Fruit fly (Drosophila melanogaster): ENCODE measurements around the gene noc.

Gene noc

DNA sequence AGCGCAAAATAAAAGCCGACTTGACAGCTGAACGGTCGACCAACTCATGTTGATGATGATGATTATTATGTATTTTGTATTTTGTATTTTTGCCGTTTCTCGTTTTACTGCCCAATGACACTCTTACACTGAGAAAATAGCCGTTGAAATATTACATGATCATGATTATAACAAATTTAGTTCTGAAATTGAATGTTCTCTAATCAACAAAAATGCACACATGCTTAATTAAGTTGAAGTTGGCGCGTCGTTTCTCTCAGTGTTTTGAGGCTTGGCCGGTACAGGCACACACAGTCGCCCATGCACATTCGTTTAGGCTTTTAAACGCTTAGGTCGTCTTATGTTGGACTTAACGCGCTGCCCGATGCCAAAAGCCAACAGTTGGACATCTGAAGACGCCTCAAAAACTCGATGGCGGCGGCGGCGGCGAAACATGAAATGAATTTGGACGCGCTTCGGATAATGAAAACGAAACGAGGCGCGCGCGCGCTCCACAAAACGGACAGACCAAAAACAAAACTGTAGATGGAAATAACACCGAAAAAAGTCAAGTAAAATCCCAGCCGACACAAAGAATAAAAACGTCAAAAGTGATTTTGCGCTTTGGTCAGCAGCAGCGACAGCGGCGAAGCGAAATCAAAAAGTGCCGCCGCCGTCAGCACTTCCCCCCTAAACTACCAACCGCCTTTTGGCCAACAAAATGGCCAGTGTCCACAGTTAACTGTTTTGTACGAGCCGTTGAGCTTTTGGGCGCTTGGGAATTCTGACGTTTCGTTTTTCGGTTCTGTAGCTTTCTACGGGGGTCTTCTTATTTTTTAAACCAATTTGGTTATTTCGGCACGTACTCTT lies 12.1 kb downstream of the noc start (continued):
- TF ChIP-seq mirr (GFP tag; optimal IDR thresholded peaks at IDR 0.05) = peak; percentile 84
- peak; percentile 51 for TF ChIP-seq Hey (tag; optimal IDR thresholded peaks at IDR 0.05)
- TF ChIP-seq Awh (GFP tag; IDR thresholded peaks at IDR 0.05) = peak; percentile 96
- TF ChIP-seq Atf3 (GFP tag; optimal IDR thresholded peaks at IDR 0.05) = peak; percentile 88
- peak; percentile 72 for TF ChIP-seq CG10543 (GFP tag; optimal IDR thresholded peaks at IDR 0.05)
- TF ChIP-seq slou (GFP tag; optimal IDR thresholded peaks at IDR 0.05) = peak; percentile 78
- TF ChIP-seq az2 (GFP tag; optimal IDR thresholded peaks at IDR 0.05) = peak; percentile 92
- peak; percentile 78 for TF ChIP-seq CG11696 (GFP tag; IDR thresholded peaks at IDR 0.05)
- TF ChIP-seq cas (GFP tag; IDR thresholded peaks at IDR 0.05) = peak; percentile 62; the same call in 1 of the 2 replicates
- peak; percentile 80; the same call in 2 of the 3 replicates for TF ChIP-seq CG11093 (GFP tag; IDR thresholded peaks at IDR 0.05)
- peak; percentile 34 for TF ChIP-seq Elba2 (GFP tag; optimal IDR thresholded peaks at IDR 0.05)
- TF ChIP-seq yki (optimal IDR thresholded peaks at IDR 0.05) = no peak
- TF ChIP-seq CG2875 (GFP tag; optimal IDR thresholded peaks at IDR 0.05) = peak; percentile 89
- peak; percentile 94 for TF ChIP-seq H2.0 (GFP tag; IDR thresholded peaks at IDR 0.05)
- TF ChIP-seq Neu2 (GFP tag; optimal IDR thresholded peaks at IDR 0.05; ENCODE audit: borderline replicate concordance) = no peak
- TF ChIP-seq gfzf (GFP tag; optimal IDR thresholded peaks at IDR 0.05) = no peak
- TF ChIP-seq TFAM (GFP tag; optimal IDR thresholded peaks at IDR 0.05) = peak; percentile 79
- no peak for TF ChIP-seq pita (GFP tag; optimal IDR thresholded peaks at IDR 0.05)
- peak; percentile 89 for TF ChIP-seq CG10979 (tag; optimal IDR thresholded peaks at IDR 0.05)
- TF ChIP-seq ara (GFP tag; IDR thresholded peaks at IDR 0.05) = peak; percentile 89
- peak; percentile 92 for TF ChIP-seq HHEX (GFP tag; optimal IDR thresholded peaks at IDR 0.05)
- TF ChIP-seq CG10565 (GFP tag; optimal IDR thresholded peaks at IDR 0.05) = peak; percentile 33
- TF ChIP-seq onecut (GFP tag; IDR thresholded peaks at IDR 0.05) = peak; percentile 83
- TF ChIP-seq CG12236 (GFP tag; optimal IDR thresholded peaks at IDR 0.05) = peak; percentile 83
- TF ChIP-seq psq (GFP tag; optimal IDR thresholded peaks at IDR 0.05) = peak; percentile 60
- peak in 1 of 2 experiments; percentile 88 for TF ChIP-seq Eip74EF (GFP tag; optimal IDR thresholded peaks at IDR 0.05)
- peak; percentile 95 for TF ChIP-seq CG30403 (GFP tag; optimal IDR thresholded peaks at IDR 0.05)
- peak; percentile 89 for TF ChIP-seq crc (GFP tag; optimal IDR thresholded peaks at IDR 0.05)
- peak; percentile 87 for TF ChIP-seq CG12155 (GFP tag; optimal IDR thresholded peaks at IDR 0.05)
- TF ChIP-seq CG15479 (GFP tag; optimal IDR thresholded peaks at IDR 0.05) = no peak
- peak; percentile 69 for TF ChIP-seq CG4360 (GFP tag; IDR thresholded peaks at IDR 0.05)
- peak; percentile 85 for TF ChIP-seq Mes4 (GFP tag; optimal IDR thresholded peaks at IDR 0.05)
- TF ChIP-seq crp (GFP tag; optimal IDR thresholded peaks at IDR 0.05) = peak; percentile 11 to 53
- no peak for TF ChIP-seq lov (optimal IDR thresholded peaks at IDR 0.05)
- peak; percentile 90 for TF ChIP-seq lov (GFP tag; IDR thresholded peaks at IDR 0.05)
- peak; percentile 90 for TF ChIP-seq CG4820 (GFP tag; optimal IDR thresholded peaks at IDR 0.05)
- TF ChIP-seq CG6272 (GFP tag; IDR thresholded peaks at IDR 0.05) = peak; percentile 84
- peak; percentile 79 for TF ChIP-seq sd (tag; optimal IDR thresholded peaks at IDR 0.05)
- TF ChIP-seq CG2889 (GFP tag; IDR thresholded peaks at IDR 0.05) = peak; percentile 88
- TF ChIP-seq gt (GFP tag; IDR thresholded peaks at IDR 0.05) = peak; percentile 69
- TF ChIP-seq Nf-YC (tag; optimal IDR thresholded peaks at IDR 0.05) = peak; percentile 75
- TF ChIP-seq chm (GFP tag; IDR thresholded peaks at IDR 0.05) = peak; percentile 94
- TF ChIP-seq danr (GFP tag; IDR thresholded peaks at IDR 0.05) = peak; percentile 84
- TF ChIP-seq hkb (optimal IDR thresholded peaks at IDR 0.05) = no peak
- TF ChIP-seq hkb (GFP tag; IDR thresholded peaks at IDR 0.05) = peak; percentile 94
- TF ChIP-seq Dll (GFP tag; IDR thresholded peaks at IDR 0.05; ENCODE audit: partially characterized antibody) = no peak
- peak; percentile 78 for TF ChIP-seq Myb (GFP tag; optimal IDR thresholded peaks at IDR 0.05)
- TF ChIP-seq zfh1 (GFP tag; IDR thresholded peaks at IDR 0.05) = peak; percentile 93
- TF ChIP-seq CG9437 (GFP tag; optimal IDR thresholded peaks at IDR 0.05) = peak; percentile 79
- peak; percentile 43; the same call in 1 of the 2 replicates for TF ChIP-seq Dip2 (GFP tag; IDR thresholded peaks at IDR 0.05)

Measured in whole organism, embryonic.